Worm (Caenorhabditis elegans): ENCODE data around the gene Y69E1A.3.

Y69E1A.3 gene

ce11 chrIV:10951997-10952396, at the start of gene Y69E1A.3:
TSS of gene Y69E1A.3 (plus strand) at chrIV:10952297.
- TF ChIP-seq hlh-4 (tag; optimal IDR thresholded peaks at IDR 0.05) (no peak), ceh-90 (tag; optimal IDR thresholded peaks at IDR 0.05) (no peak), ceh-63 (GFP tag; optimal IDR thresholded peaks at IDR 0.05) (no peak)

- no peak for TF ChIP-seq hlh-4 (tag; optimal IDR thresholded peaks at IDR 0.05)
Measured at ce11 chrIV:10902476-10902875, 49.6 kb upstream of the Y69E1A.3 start.

ce11 chrIV:10904282-10904681, 47.8 kb upstream of the Y69E1A.3 start, which contains the start of gene ZK596.3:
TSS of gene ZK596.3 (minus strand) at chrIV:10904382.
- TF ChIP-seq unc-30 (tag; optimal IDR thresholded peaks at IDR 0.05) (no peak), nhr-19 (GFP tag; conservative IDR thresholded peaks at IDR 0.05) (no peak), ceh-63 (GFP tag; optimal IDR thresholded peaks at IDR 0.05) (no peak), nhr-47 (tag; optimal IDR thresholded peaks at IDR 0.05) (no peak), dpl-1 (GFP tag; optimal IDR thresholded peaks at IDR 0.05) (no peak), fos-1 (tag; optimal IDR thresholded peaks at IDR 0.05) (no peak), egl-13 (tag; optimal IDR thresholded peaks at IDR 0.05) (no peak), lir-3 (tag; optimal IDR thresholded peaks at IDR 0.05; ENCODE audit: poor library complexity) (no peak), isw-1 (GFP tag; IDR thresholded peaks at IDR 0.05) (no peak), hlh-17 (GFP tag; optimal IDR thresholded peaks at IDR 0.05; ENCODE audit: borderline replicate concordance) (no peak), tbx-2 (tag; optimal IDR thresholded peaks at IDR 0.05) (no peak), nhr-237 (tag; optimal IDR thresholded peaks at IDR 0.05) (no peak), ceh-8 (GFP tag; optimal IDR thresholded peaks at IDR 0.05) (no peak), aha-1 (tag; optimal IDR thresholded peaks at IDR 0.05) (no peak)

ce11 chrIV:10909206-10909605, 42.9 kb upstream of the Y69E1A.3 start, which contains the start of gene ZK596.2:
TSS of gene ZK596.2 (minus strand) at chrIV:10909306.
- no peak for TF ChIP-seq elt-3 (tag; optimal IDR thresholded peaks at IDR 0.05)
- no peak for TF ChIP-seq nhr-76 (tag; optimal IDR thresholded peaks at IDR 0.05)
- TF ChIP-seq nhr-11 (tag; optimal IDR thresholded peaks at IDR 0.05): no peak
- TF ChIP-seq nhr-19 (GFP tag; conservative IDR thresholded peaks at IDR 0.05): no peak
- TF ChIP-seq snu-23 (GFP tag; optimal IDR thresholded peaks at IDR 0.05): no peak

- TF ChIP-seq efl-1 (optimal IDR thresholded peaks at IDR 0.05) (no peak), efl-1 (GFP tag; optimal IDR thresholded peaks at IDR 0.05 in 1 of 2) (peak in 1 of 2 experiments; percentile 75), ets-5 (GFP tag; IDR thresholded peaks at IDR 0.05) (no peak), elt-3 (tag; optimal IDR thresholded peaks at IDR 0.05) (peak in 3 of 6 experiments; percentile 29 to 65 (median 64)), elt-2 (tag; optimal IDR thresholded peaks at IDR 0.05) (peak; percentile 49), lin-35 (GFP tag; optimal IDR thresholded peaks at IDR 0.05) (peak in 1 of 2 experiments; percentile 29), tbx-2 (tag; optimal IDR thresholded peaks at IDR 0.05) (peak; percentile 19), nhr-71 (tag; optimal IDR thresholded peaks at IDR 0.05) (peak; percentile 56), fkh-10 (GFP tag; optimal IDR thresholded peaks at IDR 0.05) (no peak), unc-30 (tag; optimal IDR thresholded peaks at IDR 0.05) (no peak), nhr-90 (tag; optimal IDR thresholded peaks at IDR 0.05; ENCODE audit: poor library complexity) (peak; percentile 22), C04F5.9 (tag; optimal IDR thresholded peaks at IDR 0.05) (no peak), lir-3 (tag; optimal IDR thresholded peaks at IDR 0.05; ENCODE audit: poor library complexity) (no peak), nhr-20 (tag; optimal IDR thresholded peaks at IDR 0.05) (peak; percentile 69), isw-1 (GFP tag; IDR thresholded peaks at IDR 0.05) (no peak), unc-86 (tag; optimal IDR thresholded peaks at IDR 0.05) (no peak), fkh-8 (tag; optimal IDR thresholded peaks at IDR 0.05) (no peak), ces-1 (GFP tag; optimal IDR thresholded peaks at IDR 0.05) (no peak), nhr-19 (GFP tag; conservative IDR thresholded peaks at IDR 0.05) (peak; percentile 26), lin-14 (GFP tag; optimal IDR thresholded peaks at IDR 0.05) (peak; percentile 59), nhr-85 (tag) (peak; percentile 88), snu-23 (GFP tag; optimal IDR thresholded peaks at IDR 0.05) (peak; percentile 64)
Measured at ce11 chrIV:10909708-10910107, 42.4 kb upstream of the Y69E1A.3 start, which contains the start of gene pyk-2. TSS of gene pyk-2 (plus strand) at chrIV:10909913.
